Worm (Caenorhabditis elegans) whole organism, early embryonic: Measurements from ENCODE around the gene glr-8.

Experiments used
- B0310.2 ChIP-seq: sonication (generic microtip); optimal IDR thresholded peaks from 2 replicates; lab custom pipeline; 2016; ENCODE audit warnings: mild to moderate bottlenecking, missing genetic modification characterization, missing compliant biosample characterization
- F13C5.2 ChIP-seq: sonication (generic microtip); optimal IDR thresholded peaks from 2 replicates; lab custom pipeline; 2017; ENCODE audit warnings: mild to moderate bottlenecking, missing genetic modification characterization, inconsistent platforms, missing compliant biosample characterization
- aly-1 ChIP-seq: sonication (generic microtip); optimal IDR thresholded peaks from 2 replicates; lab custom pipeline; 2016; ENCODE audit warnings: missing genetic modification characterization, missing compliant biosample characterization
- ama-1 ChIP-seq: fragments of 150-350 bp; optimal IDR thresholded peaks from 2 replicates; lab custom pipeline; 2014
- ceh-13 ChIP-seq: fragments of 200-800 bp; sonication (Bioruptor generic); optimal IDR thresholded peaks from 2 replicates; lab custom pipeline; 2018; ENCODE audit warnings: mild to moderate bottlenecking, missing genetic modification characterization, missing compliant biosample characterization
- ceh-36 ChIP-seq: sonication (generic microtip); optimal IDR thresholded peaks from 2 replicates; lab custom pipeline; 2016; ENCODE audit warnings: missing genetic modification characterization, inconsistent platforms, missing compliant biosample characterization
- ets-7 ChIP-seq: sonication (generic microtip); optimal IDR thresholded peaks from 2 replicates; lab custom pipeline; 2016; ENCODE audit warnings: missing genotype, missing genetic modification characterization, missing compliant biosample characterization
- flt-1 ChIP-seq: fragments of 200-800 bp; sonication (Bioruptor generic); IDR thresholded peaks from 2 replicates; pipeline ENCODE4 v1.3.6; 2022; ENCODE audit warnings: missing genetic modification characterization, missing compliant biosample characterization
- hmbx-1 ChIP-seq: sonication (generic microtip); optimal IDR thresholded peaks from 2 replicates; lab custom pipeline; 2016; ENCODE audit warnings: mild to moderate bottlenecking, missing genetic modification characterization, missing compliant biosample characterization
- hmg-4 ChIP-seq: fragments of 200-800 bp; sonication (Bioruptor generic); optimal IDR thresholded peaks from 2 replicates; lab custom pipeline; 2018; ENCODE audit warnings: mild to moderate bottlenecking, missing genetic modification characterization, missing compliant biosample characterization
- hnd-1 ChIP-seq: sonication (generic microtip); optimal IDR thresholded peaks from 2 replicates; lab custom pipeline; 2016; ENCODE audit warnings: missing genetic modification characterization, missing compliant biosample characterization
- pes-1 ChIP-seq: fragments of 200-800 bp; sonication (Bioruptor generic); IDR thresholded peaks from 2 replicates; pipeline ENCODE4 v1.3.6; 2022; ENCODE audit warnings: missing genetic modification reagents, missing genetic modification characterization, missing compliant biosample characterization
- scrt-1 ChIP-seq: fragments of 200-800 bp; sonication (Bioruptor generic); IDR thresholded peaks from 2 replicates; pipeline ENCODE4 v1.3.6; 2022; ENCODE audit warnings: missing genetic modification characterization, missing compliant biosample characterization
- sea-1 ChIP-seq: fragments of 200-800 bp; sonication (Bioruptor generic); conservative IDR thresholded peaks from 2 replicates; pipeline ENCODE4 v1.3.6; 2022; ENCODE audit warnings: missing genetic modification characterization, missing compliant biosample characterization
- tbx-11 ChIP-seq: fragments of 200-800 bp; sonication (Bioruptor generic); IDR thresholded peaks from 2 replicates; pipeline ENCODE4 v1.3.6; 2022; ENCODE audit warnings: missing genetic modification characterization, missing compliant biosample characterization
- tbx-37 ChIP-seq: fragments of 200-800 bp; sonication (Bioruptor generic); conservative IDR thresholded peaks from 2 replicates; pipeline ENCODE4 v1.3.6; 2022; ENCODE audit warnings: missing genetic modification reagents, missing genetic modification characterization, missing compliant biosample characterization
- tra-4 ChIP-seq: sonication (generic microtip); optimal IDR thresholded peaks from 2 replicates; lab custom pipeline; 2017; ENCODE audit warnings: missing genetic modification characterization, missing compliant biosample characterization

The glr-8 gene

DNA sequence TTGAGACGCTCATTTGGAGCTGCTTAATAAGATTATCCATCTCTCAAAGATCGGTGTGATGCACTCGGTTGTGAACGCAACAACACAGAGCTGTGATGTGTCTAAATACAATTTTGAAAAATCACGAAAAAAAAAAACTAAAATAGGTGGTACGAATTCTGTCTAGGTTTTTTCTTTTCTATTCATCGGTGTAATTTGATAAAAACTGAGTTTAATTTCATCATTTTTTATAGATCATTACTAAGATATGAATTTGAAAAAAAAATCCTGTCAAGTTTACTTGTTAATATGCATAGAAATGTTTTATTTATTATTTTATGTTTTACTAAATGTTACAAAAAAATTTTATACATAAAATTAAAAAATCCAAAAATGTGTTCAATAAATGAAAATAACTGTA, 24.3 kb downstream of the glr-8 start, which contains the start of gene ceh-60:
TSS of gene ceh-60 (minus strand) at position 101 of the 400 bp plus-strand sequence.
- TF ChIP-seq B0310.2 (tag; lab: Kevin White, UChicago) = no peak
- no peak for TF ChIP-seq hmbx-1 (tag; lab: Kevin White, UChicago)
- TF ChIP-seq tbx-37 (GFP tag; lab: Robert Waterston, UW) = no peak
- TF ChIP-seq ets-7 (tag; lab: Kevin White, UChicago) = no peak
- TF ChIP-seq hnd-1 (tag; lab: Kevin White, UChicago) = no peak
- TF ChIP-seq aly-1 = no peak
- no peak for TF ChIP-seq ceh-36
- no peak for TF ChIP-seq ceh-13 (GFP tag; lab: Kevin White, UChicago)
- TF ChIP-seq tra-4 (tag; lab: Kevin White, UChicago) = no peak
- TF ChIP-seq F13C5.2 (tag; lab: Kevin White, UChicago) = no peak
- no peak for TF ChIP-seq tbx-11 (GFP tag; lab: Robert Waterston, UW)
- TF ChIP-seq flt-1 (GFP tag; lab: Robert Waterston, UW) = no peak
- no peak for TF ChIP-seq ama-1 (lab: Kevin White, UChicago)
- no peak for TF ChIP-seq hmg-4 (GFP tag; lab: Kevin White, UChicago)

DNA sequence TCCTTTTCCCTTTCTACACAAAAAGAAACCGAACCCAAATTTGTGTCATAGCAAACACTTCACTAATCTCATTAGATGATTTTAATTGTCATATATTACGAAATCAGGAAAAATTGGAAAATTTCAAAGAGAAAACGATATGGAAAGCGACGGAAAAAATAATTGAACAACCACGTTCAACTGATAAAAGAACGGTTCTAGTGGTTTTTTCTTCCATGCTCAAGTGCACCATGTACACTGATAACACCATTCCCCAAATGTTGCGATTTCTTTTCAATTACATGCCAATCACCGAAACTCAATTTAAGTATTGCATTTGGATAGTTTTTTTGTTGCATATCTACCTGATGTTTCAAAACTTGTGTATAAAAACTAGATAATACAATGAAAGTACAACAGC, 24.8 kb downstream of the glr-8 start:
- TF ChIP-seq hmg-4 (GFP tag; lab: Kevin White, UChicago) (no peak), hmbx-1 (tag; lab: Kevin White, UChicago) (no peak), ceh-13 (GFP tag; lab: Kevin White, UChicago) (no peak), aly-1 (no peak), pes-1 (GFP tag; lab: Robert Waterston, UW) (no peak), hnd-1 (tag; lab: Kevin White, UChicago) (no peak), tra-4 (tag; lab: Kevin White, UChicago) (no peak), ceh-36 (no peak), flt-1 (GFP tag; lab: Robert Waterston, UW) (no peak), ama-1 (lab: Kevin White, UChicago) (no peak), sea-1 (GFP tag; lab: Robert Waterston, UW) (no peak), tbx-37 (GFP tag; lab: Robert Waterston, UW) (no peak), tbx-11 (GFP tag; lab: Robert Waterston, UW) (no peak), ets-7 (tag; lab: Kevin White, UChicago) (no peak)

DNA sequence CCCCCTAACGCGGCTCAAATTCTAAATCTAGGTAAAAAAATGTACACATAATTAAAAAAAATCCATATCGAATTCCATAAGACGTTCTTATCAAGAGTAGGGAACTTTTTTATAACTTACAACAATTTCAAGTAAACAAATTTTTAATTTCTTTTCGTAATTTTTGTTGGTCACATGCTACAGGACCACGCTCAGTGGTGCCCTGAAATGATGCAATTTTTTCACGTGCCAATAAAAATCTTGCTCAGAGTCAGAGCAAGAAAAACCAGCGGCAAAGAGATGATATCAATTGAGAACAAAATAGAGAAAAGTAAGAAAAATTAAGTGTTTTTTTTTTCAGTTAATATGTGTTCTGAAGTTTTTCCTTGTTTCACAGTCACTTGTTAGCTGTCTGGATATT, 26.1 kb downstream of the glr-8 start:
- TF ChIP-seq tbx-37 (GFP tag; lab: Robert Waterston, UW) (no peak), hnd-1 (tag; lab: Kevin White, UChicago) (no peak), ama-1 (lab: Kevin White, UChicago) (no peak), sea-1 (GFP tag; lab: Robert Waterston, UW) (no peak), B0310.2 (tag; lab: Kevin White, UChicago) (no peak), F13C5.2 (tag; lab: Kevin White, UChicago) (no peak), scrt-1 (GFP tag; lab: Robert Waterston, UW) (no peak), flt-1 (GFP tag; lab: Robert Waterston, UW) (no peak), ceh-36 (no peak), ceh-13 (GFP tag; lab: Kevin White, UChicago) (no peak), hmg-4 (GFP tag; lab: Kevin White, UChicago) (no peak)

DNA sequence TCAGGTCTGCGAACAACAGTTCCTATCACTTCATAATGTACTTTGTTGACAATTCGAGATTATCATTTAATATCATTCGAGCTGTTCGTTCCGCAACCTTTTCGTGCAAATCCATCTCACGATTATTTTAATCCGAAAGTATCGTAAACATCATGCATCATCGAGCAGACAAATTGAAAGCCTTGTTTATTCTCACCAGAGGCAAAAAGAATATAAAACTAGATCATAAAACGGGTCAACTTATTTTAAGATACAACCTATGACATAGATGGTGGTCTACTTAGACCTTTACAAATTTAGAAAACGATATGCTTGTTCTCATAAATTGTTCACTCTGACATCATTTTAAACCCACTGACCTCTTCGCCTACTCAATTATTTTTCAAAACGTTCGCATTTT, 27.3 kb downstream of the glr-8 start:
- TF ChIP-seq tbx-37 (GFP tag; lab: Robert Waterston, UW) = no peak
- TF ChIP-seq pes-1 (GFP tag; lab: Robert Waterston, UW) = no peak
- no peak for TF ChIP-seq tra-4 (tag; lab: Kevin White, UChicago)
- no peak for TF ChIP-seq aly-1
- TF ChIP-seq ets-7 (tag; lab: Kevin White, UChicago) = no peak
- TF ChIP-seq tbx-11 (GFP tag; lab: Robert Waterston, UW) = no peak
- TF ChIP-seq ama-1 (lab: Kevin White, UChicago) = no peak
- TF ChIP-seq hnd-1 (tag; lab: Kevin White, UChicago) = no peak
- TF ChIP-seq ceh-36 = no peak
- no peak for TF ChIP-seq flt-1 (GFP tag; lab: Robert Waterston, UW)
- no peak for TF ChIP-seq F13C5.2 (tag; lab: Kevin White, UChicago)
- TF ChIP-seq hmg-4 (GFP tag; lab: Kevin White, UChicago) = no peak
- no peak for TF ChIP-seq B0310.2 (tag; lab: Kevin White, UChicago)
- no peak for TF ChIP-seq scrt-1 (GFP tag; lab: Robert Waterston, UW)

DNA sequence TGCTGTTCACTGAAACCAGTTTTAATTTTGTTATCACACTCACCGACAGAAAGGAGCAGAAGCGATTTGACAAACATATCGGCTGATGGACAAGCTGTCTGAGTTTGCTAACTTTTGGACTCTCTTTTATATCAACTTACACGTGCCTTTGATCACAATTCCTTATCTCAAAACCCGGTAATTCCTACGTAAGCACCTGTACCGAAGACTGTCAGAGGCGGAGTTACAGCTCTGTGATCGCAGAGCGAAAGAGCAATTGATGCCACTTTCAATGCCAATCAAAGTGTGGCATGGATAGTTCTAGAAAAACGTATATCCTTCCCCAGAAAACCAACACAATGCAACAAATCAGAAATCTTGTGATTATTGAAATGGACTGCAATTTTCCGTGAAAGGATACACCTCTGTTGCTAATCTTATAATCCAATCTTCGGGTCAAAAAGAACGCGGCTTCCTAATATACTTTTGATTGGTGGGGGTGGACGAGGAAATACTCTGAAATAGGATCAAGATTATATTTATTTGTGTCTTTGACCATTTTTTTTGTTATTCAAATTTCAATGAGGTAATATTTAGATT, 31.0 kb downstream of the glr-8 start, which contains the start of gene ilys-5:
TSS of gene ilys-5 (minus strand) at position 140 of the 579 bp plus-strand sequence.
- no peak for TF ChIP-seq ama-1 (lab: Kevin White, UChicago)
- no peak for TF ChIP-seq ceh-36
- TF ChIP-seq hmg-4 (GFP tag; lab: Kevin White, UChicago) = no peak
- TF ChIP-seq hnd-1 (tag; lab: Kevin White, UChicago) = no peak

- TF ChIP-seq flt-1 (GFP tag; lab: Robert Waterston, UW) = no peak
- no peak for TF ChIP-seq scrt-1 (GFP tag; lab: Robert Waterston, UW)
- no peak for TF ChIP-seq tra-4 (tag; lab: Kevin White, UChicago)
- no peak for TF ChIP-seq F13C5.2 (tag; lab: Kevin White, UChicago)
- no peak for TF ChIP-seq ceh-13 (GFP tag; lab: Kevin White, UChicago)
- no peak for TF ChIP-seq B0310.2 (tag; lab: Kevin White, UChicago)
- no peak for TF ChIP-seq hmg-4 (GFP tag; lab: Kevin White, UChicago)
- no peak for TF ChIP-seq pes-1 (GFP tag; lab: Robert Waterston, UW)
- no peak for TF ChIP-seq aly-1
- no peak for TF ChIP-seq sea-1 (GFP tag; lab: Robert Waterston, UW)
- no peak for TF ChIP-seq hmbx-1 (tag; lab: Kevin White, UChicago)
Observed at ce11 chrX:6538068-6538467, 32.3 kb downstream of the glr-8 start.

DNA sequence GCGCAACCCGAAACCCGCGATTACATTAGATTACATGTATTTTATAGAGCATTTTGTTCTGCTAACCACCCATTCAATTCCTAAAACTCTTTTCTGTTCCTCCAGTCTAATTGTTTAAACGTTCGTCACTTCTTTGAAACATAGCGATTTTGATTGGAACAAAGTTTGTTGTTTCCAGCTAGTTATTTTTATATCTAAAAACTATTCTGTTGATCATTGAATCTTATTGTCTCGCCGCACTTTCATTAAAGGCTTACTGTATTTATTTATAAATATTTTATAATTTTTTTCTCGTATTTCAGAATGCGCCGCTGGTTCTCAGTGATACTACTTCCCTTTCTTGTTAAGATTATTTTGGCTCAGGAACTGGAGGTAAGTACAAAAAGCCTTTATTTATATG, 36.9 kb downstream of the glr-8 start, which contains the start of gene T14E8.2:
TSS of gene T14E8.2 (plus strand) at position 301 of the 400 bp plus-strand sequence.
- TF ChIP-seq ets-7 (tag; lab: Kevin White, UChicago) = no peak
- no peak for TF ChIP-seq ceh-13 (GFP tag; lab: Kevin White, UChicago)
- TF ChIP-seq hnd-1 (tag; lab: Kevin White, UChicago) = no peak
- TF ChIP-seq ama-1 (lab: Kevin White, UChicago) = no peak
- TF ChIP-seq scrt-1 (GFP tag; lab: Robert Waterston, UW) = no peak
- no peak for TF ChIP-seq hmg-4 (GFP tag; lab: Kevin White, UChicago)
- no peak for TF ChIP-seq tbx-37 (GFP tag; lab: Robert Waterston, UW)
